Worm (Caenorhabditis elegans) whole organism, L3 larva: ENCODE results near the gene mam-2.

Experiments
- aly-2 ChIP-seq: fragments of 150-350 bp; optimal IDR thresholded peaks from 2 replicates; lab custom pipeline; 2014; ENCODE audit warnings: missing biosample characterization, missing genetic modification characterization
- ama-1 ChIP-seq: fragments of 150-350 bp; optimal IDR thresholded peaks from 2 replicates; lab custom pipeline; 2018
- ceh-16 ChIP-seq: sonication (generic microtip); optimal IDR thresholded peaks from 2 replicates; lab custom pipeline; 2017; ENCODE audit warnings: missing biosample characterization, missing genetic modification characterization
- ceh-28 ChIP-seq: fragments of 150-350 bp; optimal IDR thresholded peaks from 2 replicates; lab custom pipeline; 2014; ENCODE audit warnings: missing biosample characterization, missing genetic modification reagents, missing genetic modification characterization
- egl-27 ChIP-seq: sonication (generic microtip); optimal IDR thresholded peaks from 4 replicates; lab custom pipeline; 2017; ENCODE audit warnings: missing biosample characterization, missing genetic modification reagents, missing genetic modification characterization
- elt-2 ChIP-seq: sonication (generic microtip); optimal IDR thresholded peaks from 2 replicates; lab custom pipeline; 2016; ENCODE audit warnings: missing genetic modification reagents, mild to moderate bottlenecking, missing genetic modification characterization, missing compliant biosample characterization
- elt-3 ChIP-seq, 3 experiments: fragments of 150-350 bp in 1 of 3; sonication (generic microtip) in 2 of 3; optimal IDR thresholded peaks; 2 replicates in 2 of 3; 4 replicates in 1 of 3; lab custom pipeline; 2014 to 2017; ENCODE audit warnings: missing biosample characterization in 3 of 3, missing genetic modification characterization in 3 of 3
- eor-1 ChIP-seq, 2 experiments: fragments of 150-350 bp; optimal IDR thresholded peaks; 2 replicates each; lab custom pipeline; 2014 to 2018; ENCODE audit warnings: missing biosample characterization in 2 of 2, missing genetic modification characterization in 2 of 2
- fkh-2 ChIP-seq: fragments of 150-350 bp; optimal IDR thresholded peaks from 2 replicates; lab custom pipeline; 2014; ENCODE audit warnings: missing biosample characterization, missing genetic modification reagents, missing genetic modification characterization
- hmg-11 ChIP-seq: sonication (generic microtip); optimal IDR thresholded peaks from 2 replicates; lab custom pipeline; 2016; ENCODE audit warnings: missing genetic modification characterization, missing compliant biosample characterization
- lin-15B ChIP-seq: fragments of 150-350 bp; optimal IDR thresholded peaks from 2 replicates; lab custom pipeline; 2014; ENCODE audit warnings: missing biosample characterization, missing genetic modification characterization
- lin-39 ChIP-seq: fragments of 150-350 bp; optimal IDR thresholded peaks from 2 replicates; lab custom pipeline; 2018; ENCODE audit warnings: missing biosample characterization, missing genetic modification reagents, missing genetic modification characterization
- mdl-1 ChIP-seq: fragments of 150-350 bp; optimal IDR thresholded peaks from 2 replicates; lab custom pipeline; 2014; ENCODE audit warnings: missing biosample characterization, missing genetic modification characterization
- nfya-1 ChIP-seq: sonication (generic microtip); optimal IDR thresholded peaks from 2 replicates; lab custom pipeline; 2017; ENCODE audit warnings: missing genetic modification characterization, mild to moderate bottlenecking, missing compliant biosample characterization, antibody characterized with exemption, moderate library complexity; ENCODE audit not compliant: insufficient read depth
- nhr-23 ChIP-seq: fragments of 150-350 bp; optimal IDR thresholded peaks from 2 replicates; lab custom pipeline; 2014; ENCODE audit warnings: missing biosample characterization, missing genetic modification reagents, missing genetic modification characterization
- nhr-25 ChIP-seq: sonication (generic microtip); optimal IDR thresholded peaks from 2 replicates; lab custom pipeline; 2017; ENCODE audit warnings: missing biosample characterization, missing genetic modification characterization
- nhr-28 ChIP-seq: fragments of 150-350 bp; optimal IDR thresholded peaks from 2 replicates; lab custom pipeline; 2014; ENCODE audit warnings: missing biosample characterization, missing genetic modification characterization
- nhr-43 ChIP-seq: sonication (generic microtip); optimal IDR thresholded peaks from 2 replicates; lab custom pipeline; 2016; ENCODE audit warnings: mild to moderate bottlenecking, missing genetic modification characterization, missing compliant biosample characterization; ENCODE audit not compliant: poor library complexity, severe bottlenecking
- nhr-67 ChIP-seq: fragments of 150-350 bp; optimal IDR thresholded peaks from 2 replicates; lab custom pipeline; 2014; ENCODE audit warnings: missing biosample characterization, missing genetic modification characterization
- nhr-77 ChIP-seq: fragments of 150-350 bp; optimal IDR thresholded peaks from 2 replicates; lab custom pipeline; 2014; ENCODE audit warnings: missing biosample characterization, missing genetic modification characterization
- pha-4 ChIP-seq: fragments of 150-350 bp; optimal IDR thresholded peaks from 2 replicates; lab custom pipeline; 2014; ENCODE audit warnings: missing biosample characterization, missing genetic modification reagents, missing genetic modification characterization
- pqm-1 ChIP-seq: fragments of 150-350 bp; optimal IDR thresholded peaks from 2 replicates; lab custom pipeline; 2017; ENCODE audit warnings: missing biosample characterization, missing genetic modification characterization, inconsistent platforms
- sea-2 ChIP-seq: fragments of 150-350 bp; sonication (generic microtip); optimal IDR thresholded peaks from 4 replicates; lab custom pipeline; 2014; ENCODE audit warnings: missing biosample characterization, missing genetic modification reagents, missing genetic modification characterization
- skn-1 ChIP-seq: fragments of 150-350 bp; optimal IDR thresholded peaks from 2 replicates; lab custom pipeline; 2014; ENCODE audit warnings: missing biosample characterization, missing genetic modification characterization
- snpc-4 ChIP-seq: fragments of 150-350 bp; optimal IDR thresholded peaks from 2 replicates; lab custom pipeline; 2014; ENCODE audit warnings: missing biosample characterization, missing genetic modification characterization
- tbx-2 ChIP-seq: sonication (generic microtip); optimal IDR thresholded peaks from 2 replicates; lab custom pipeline; 2016; ENCODE audit warnings: mild to moderate bottlenecking, missing genetic modification characterization, missing compliant biosample characterization
- unc-39 ChIP-seq: sonication (generic microtip); optimal IDR thresholded peaks from 4 replicates; lab custom pipeline; 2017; ENCODE audit warnings: missing biosample characterization, missing genetic modification characterization
- zag-1 ChIP-seq: fragments of 150-350 bp; optimal IDR thresholded peaks from 2 replicates; lab custom pipeline; 2014; ENCODE audit warnings: missing biosample characterization, missing genetic modification characterization
- ztf-4 ChIP-seq: fragments of 150-350 bp; optimal IDR thresholded peaks from 2 replicates; lab custom pipeline; 2014; ENCODE audit warnings: missing biosample characterization, missing genetic modification characterization

mam-2 gene

DNA sequence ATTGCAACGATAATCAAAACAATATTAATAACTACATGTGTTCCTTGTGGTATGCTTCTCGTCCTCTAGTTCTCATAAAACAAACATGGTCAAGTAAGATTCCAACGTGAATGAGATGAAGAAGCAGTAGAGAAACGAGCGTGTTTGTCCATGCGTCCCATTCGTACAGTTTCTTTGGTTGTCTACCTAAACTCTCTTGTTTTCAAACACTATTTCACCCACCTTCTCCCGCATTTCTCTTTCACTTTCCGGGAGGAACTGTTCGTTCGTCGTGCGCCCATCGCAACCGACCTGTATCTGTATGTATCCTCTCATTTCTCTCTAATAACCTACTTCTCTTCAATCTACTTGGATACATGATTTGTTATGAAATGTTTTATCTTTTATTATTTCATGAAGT lies 24.8 kb downstream of the mam-2 start:
- no peak for TF ChIP-seq mdl-1
- no peak for TF ChIP-seq tbx-2 (tag; lab: Kevin White, UChicago)
- TF ChIP-seq snpc-4, result no peak
- peak; percentile 91 for TF ChIP-seq nhr-23 (tag; lab: Kevin White, UChicago)
- TF ChIP-seq ceh-16 (tag; lab: Kevin White, UChicago), result no peak
- TF ChIP-seq nhr-28 (tag; lab: Kevin White, UChicago), result no peak
- TF ChIP-seq nhr-43 (tag; lab: Kevin White, UChicago), result peak; percentile 41
- peak; percentile 22 for TF ChIP-seq hmg-11 (tag; lab: Kevin White, UChicago)
- peak; percentile 63 for TF ChIP-seq pha-4 (tag; lab: Kevin White, UChicago)
- peak; percentile 78 for TF ChIP-seq nhr-25 (tag; lab: Kevin White, UChicago)
- TF ChIP-seq elt-3 (tag; optimal IDR thresholded peaks at IDR 0.05; lab: Kevin White, UChicago), result no peak
- TF ChIP-seq ceh-28, result no peak
- no peak for TF ChIP-seq ama-1 (lab: Kevin White, UChicago)
- TF ChIP-seq lin-15B (tag; lab: Kevin White, UChicago), result no peak

DNA sequence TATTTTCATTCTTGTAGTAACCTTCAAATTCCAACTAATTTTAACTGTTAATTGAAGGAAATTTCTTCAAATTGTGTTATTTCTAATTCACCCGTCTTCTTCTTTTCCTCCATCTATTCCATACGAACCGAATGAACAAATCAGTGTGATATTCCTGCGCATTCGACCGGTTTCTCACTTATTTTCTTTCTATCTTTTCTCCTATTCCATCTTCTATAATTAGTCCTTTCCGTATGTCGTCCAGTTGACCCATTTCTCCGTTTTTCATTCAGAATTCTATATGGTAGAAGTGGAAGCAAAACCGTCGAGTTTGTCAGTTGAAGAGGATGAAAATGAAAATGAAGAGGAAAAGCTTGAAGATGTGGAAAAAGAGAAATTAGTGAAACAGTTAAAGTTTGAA lies 26.5 kb downstream of the mam-2 start, which contains the start of gene magu-4:
magu-4 (plus strand) TSS at position 218 of the 400 bp plus-strand sequence.
- TF ChIP-seq nhr-23 (tag; lab: Kevin White, UChicago) (peak; percentile 61), eor-1 (tag; optimal IDR thresholded peaks at IDR 0.05; lab: Kevin White, UChicago) (no peak), nhr-77 (tag; lab: Kevin White, UChicago) (no peak), pha-4 (tag; lab: Kevin White, UChicago) (no peak), unc-39 (tag; lab: Kevin White, UChicago) (no peak)

DNA sequence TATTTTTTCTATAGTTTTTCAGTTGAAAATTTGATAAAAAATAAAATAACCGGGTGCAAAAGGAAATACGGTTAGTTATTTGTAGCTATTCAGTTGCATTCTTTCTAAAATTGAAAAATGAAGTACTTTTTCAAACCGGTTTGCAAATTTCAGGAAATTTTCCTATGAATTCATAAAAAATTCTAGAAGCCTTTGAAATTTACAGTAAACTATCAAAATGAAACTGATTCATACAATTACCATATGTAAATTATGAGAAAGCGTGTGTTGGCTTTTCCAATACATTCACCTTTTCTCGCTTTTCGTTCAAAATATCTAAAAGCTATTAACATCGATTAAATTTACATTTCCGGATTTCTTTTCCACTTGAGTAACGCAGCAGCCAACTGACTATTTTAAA lies 34.0 kb downstream of the mam-2 start, which contains the start of gene ent-7:
ent-7 (plus strand) TSS at position 301 of the 400 bp plus-strand sequence.
- TF ChIP-seq nfya-1 (tag; lab: Kevin White, UChicago) (no peak), snpc-4 (no peak), sea-2 (GFP tag; lab: Kevin White, UChicago) (no peak)

DNA sequence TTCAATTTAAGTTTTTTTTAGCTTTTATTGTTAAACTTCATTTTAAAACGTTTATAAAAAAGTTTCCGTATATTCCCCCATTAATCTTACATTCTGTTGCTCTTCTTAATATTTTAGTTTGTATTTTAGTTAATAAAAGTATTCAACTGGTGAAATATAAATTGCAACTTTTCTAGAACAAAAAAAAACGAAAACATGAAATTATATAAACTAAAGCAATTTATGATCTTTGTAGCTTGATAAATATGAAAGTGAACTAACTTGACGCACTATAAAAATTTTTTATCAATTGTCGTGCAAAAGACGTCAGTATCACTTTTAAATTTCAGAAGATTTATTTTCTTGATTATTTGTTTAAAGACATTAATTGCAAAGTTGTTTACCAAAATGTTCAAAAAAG lies 34.6 kb downstream of the mam-2 start, which contains the start of gene F44D12.2:
F44D12.2 (minus strand) TSS at position 101 of the 400 bp plus-strand sequence.
- TF ChIP-seq mdl-1, result no peak
- peak; percentile 1 for TF ChIP-seq pqm-1
- peak; percentile 22 for TF ChIP-seq pha-4 (tag; lab: Kevin White, UChicago)
- no peak for TF ChIP-seq lin-15B (tag; lab: Kevin White, UChicago)

DNA sequence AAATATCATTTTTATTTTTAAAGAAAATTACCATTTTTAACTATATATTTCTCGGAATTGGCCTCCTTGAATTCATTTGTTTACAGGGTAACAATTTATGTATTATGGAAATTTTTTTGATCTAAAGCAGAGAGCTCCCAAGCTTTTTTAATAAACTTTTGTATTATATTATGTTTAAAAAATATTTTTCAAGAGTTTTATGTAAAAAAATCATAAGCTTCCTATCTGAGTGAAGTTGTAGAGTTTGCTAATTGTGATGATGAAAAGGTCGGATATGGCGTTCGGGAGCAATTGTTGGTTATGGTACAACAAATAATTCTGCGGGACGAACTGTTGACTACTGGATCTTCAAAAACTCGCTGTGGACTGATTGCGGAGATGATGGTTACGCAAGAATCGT lies 38.3 kb downstream of the mam-2 start, which contains the start of gene F44D12.19:
F44D12.19 (plus strand) TSS at position 301 of the 400 bp plus-strand sequence.
- no peak for TF ChIP-seq egl-27 (tag; lab: Kevin White, UChicago)
- no peak for TF ChIP-seq ztf-4 (tag; lab: Kevin White, UChicago)
- TF ChIP-seq nfya-1 (tag; lab: Kevin White, UChicago), result no peak
- TF ChIP-seq nhr-77 (tag; lab: Kevin White, UChicago), result no peak
- TF ChIP-seq zag-1 (tag; lab: Kevin White, UChicago), result no peak
- no peak for TF ChIP-seq skn-1 (tag; lab: Kevin White, UChicago)
- no peak for TF ChIP-seq sea-2 (GFP tag; lab: Kevin White, UChicago)
- TF ChIP-seq elt-3 (tag; optimal IDR thresholded peaks at IDR 0.05; lab: Kevin White, UChicago), result no peak

DNA sequence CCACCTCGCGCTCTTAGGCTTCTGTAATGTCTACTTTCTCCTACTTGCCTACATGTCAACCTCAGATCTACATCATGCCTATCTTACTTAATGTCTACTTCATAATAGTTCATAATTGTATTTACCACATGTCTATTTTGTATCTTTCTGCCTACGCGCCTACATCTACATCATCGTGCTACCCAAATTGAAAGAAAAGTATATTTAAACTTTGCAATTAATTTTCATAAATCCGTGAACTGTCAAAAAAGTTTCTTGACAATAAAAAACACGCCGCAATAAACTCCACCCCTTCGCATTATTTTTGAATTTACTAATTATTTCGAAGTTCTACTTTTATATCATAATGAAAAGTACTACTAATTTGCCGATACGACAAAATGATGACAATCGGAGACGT lies 40.0 kb downstream of the mam-2 start, which contains the start of gene F44D12.8:
F44D12.8 (plus strand) TSS at position 301 of the 400 bp plus-strand sequence.
- TF ChIP-seq lin-15B (tag; lab: Kevin White, UChicago), result no peak
- TF ChIP-seq aly-2 (tag; lab: Kevin White, UChicago), result no peak

DNA sequence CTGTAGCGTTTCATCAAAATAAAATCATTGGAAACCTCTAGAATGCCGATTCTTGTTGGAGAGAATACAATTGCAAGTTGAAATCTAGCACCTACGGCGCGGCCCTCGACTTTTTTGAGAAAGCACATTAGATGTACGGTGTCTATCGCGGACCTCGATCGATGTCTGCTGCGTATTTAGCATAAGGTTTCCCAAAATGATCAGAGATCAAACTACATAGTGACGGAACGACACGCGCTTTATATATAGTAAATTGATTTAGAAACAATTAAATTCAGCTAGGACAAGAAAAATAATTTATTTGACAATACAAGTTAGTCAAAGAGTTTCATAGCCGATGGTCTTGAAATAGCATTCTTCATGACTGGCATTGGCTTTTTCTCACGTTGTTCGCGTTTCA lies 43.1 kb downstream of the mam-2 start:
- TF ChIP-seq zag-1 (tag; lab: Kevin White, UChicago), result no peak
- no peak for TF ChIP-seq lin-39 (tag; lab: Kevin White, UChicago)
- no peak for TF ChIP-seq nhr-67
- TF ChIP-seq fkh-2 (tag; lab: Kevin White, UChicago), result no peak
- no peak for TF ChIP-seq elt-2 (tag; lab: Kevin White, UChicago)
